Fruit fly (Drosophila melanogaster) whole organism, embryonic: ENCODE results near the gene c12.2.

Experiments
- Atf-2 ChIP-seq: fragments of 200-800 bp; sonication (Bioruptor generic); optimal IDR thresholded peaks from 2 replicates; lab custom pipeline; 2016; ENCODE audit warnings: missing biosample characterization, missing genetic modification characterization
- Bgb ChIP-seq: fragments of 200-800 bp; sonication (Bioruptor generic); IDR thresholded peaks from 2 replicates; pipeline ENCODE4 v1.3.6; 2022; ENCODE audit warnings: missing biosample characterization, missing genetic modification characterization; ENCODE audit not compliant: partially characterized antibody
- CG1024 ChIP-seq: fragments of 200-800 bp; sonication (Bioruptor generic); IDR thresholded peaks from 2 replicates; pipeline ENCODE4 v1.3.6; 2022; ENCODE audit warnings: missing biosample characterization, missing genetic modification characterization
- CG10267 ChIP-seq: fragments of 200-800 bp; sonication (Bioruptor generic); optimal IDR thresholded peaks from 2 replicates; lab custom pipeline; 2018; ENCODE audit warnings: missing biosample characterization, mild to moderate bottlenecking, missing genetic modification characterization, moderate library complexity
- CG11085 ChIP-seq: fragments of 200-800 bp; sonication (Bioruptor generic); IDR thresholded peaks from 2 replicates; pipeline ENCODE4 v1.3.6; 2022; ENCODE audit warnings: missing biosample characterization, missing genetic modification characterization
- CG11560 ChIP-seq: fragments of 200-800 bp; sonication (Bioruptor generic); IDR thresholded peaks from 3 replicates; pipeline ENCODE4 v1.3.6; 2022; ENCODE audit warnings: missing biosample characterization, missing genetic modification characterization
- CG12071 ChIP-seq: fragments of 200-800 bp; sonication (Bioruptor generic); optimal IDR thresholded peaks from 3 replicates; lab custom pipeline; 2018; ENCODE audit warnings: missing biosample characterization, mild to moderate bottlenecking, missing genetic modification characterization
- CG12659 ChIP-seq: fragments of 200-800 bp; sonication (Bioruptor generic); optimal IDR thresholded peaks from 3 replicates; lab custom pipeline; 2017; ENCODE audit warnings: mild to moderate bottlenecking, missing biosample characterization, missing genetic modification reagents, missing genetic modification characterization
- CG13296 ChIP-seq: fragments of 200-800 bp; sonication (Bioruptor generic); optimal IDR thresholded peaks from 3 replicates; lab custom pipeline; 2018; ENCODE audit warnings: missing biosample characterization, mild to moderate bottlenecking, missing genetic modification characterization
- CG13424 ChIP-seq: fragments of 200-800 bp; sonication (Bioruptor generic); optimal IDR thresholded peaks from 2 replicates; lab custom pipeline; 2019; ENCODE audit warnings: missing biosample characterization, mild to moderate bottlenecking, missing genetic modification characterization, moderate library complexity
- CG15011 ChIP-seq: fragments of 200-800 bp; sonication (Bioruptor generic); optimal IDR thresholded peaks from 3 replicates; lab custom pipeline; 2018; ENCODE audit warnings: missing biosample characterization, mild to moderate bottlenecking, missing genetic modification characterization
- CG1529 ChIP-seq: fragments of 200-800 bp; sonication (Bioruptor generic); optimal IDR thresholded peaks from 3 replicates; lab custom pipeline; 2018; ENCODE audit warnings: missing biosample characterization, missing genetic modification characterization
- CG17186 ChIP-seq: fragments of 200-800 bp; sonication (Bioruptor generic); optimal IDR thresholded peaks from 3 replicates; lab custom pipeline; 2017; ENCODE audit warnings: missing biosample characterization, missing genetic modification reagents, missing genetic modification characterization
- CG2889 ChIP-seq: fragments of 200-800 bp; sonication (Bioruptor generic); IDR thresholded peaks from 3 replicates; pipeline ENCODE4 v1.3.6; 2022; ENCODE audit warnings: missing biosample characterization, missing genetic modification characterization
- CG3163 ChIP-seq: fragments of 200-800 bp; sonication (Bioruptor generic); optimal IDR thresholded peaks from 3 replicates; lab custom pipeline; 2016; ENCODE audit warnings: missing biosample characterization, missing genetic modification characterization
- CG32532 ChIP-seq: fragments of 200-800 bp; sonication (Bioruptor generic); IDR thresholded peaks from 2 replicates; pipeline ENCODE4 v1.3.6; 2022; ENCODE audit warnings: missing biosample characterization, missing genetic modification characterization
- CG32767 ChIP-seq: fragments of 200-800 bp; sonication (Bioruptor generic); IDR thresholded peaks from 2 replicates; pipeline ENCODE4 v1.3.6; 2022; ENCODE audit warnings: missing biosample characterization, missing genetic modification characterization
- CG32772 ChIP-seq: fragments of 200-800 bp; sonication (Bioruptor generic); IDR thresholded peaks from 2 replicates; pipeline ENCODE4 v1.3.6; 2022; ENCODE audit warnings: missing biosample characterization, missing genetic modification characterization
- CG4707 ChIP-seq: fragments of 200-800 bp; sonication (Bioruptor generic); optimal IDR thresholded peaks from 2 replicates; lab custom pipeline; 2018; ENCODE audit warnings: missing biosample characterization, mild to moderate bottlenecking, missing genetic modification characterization, moderate library complexity
- CG7271 ChIP-seq: fragments of 200-800 bp; sonication (Bioruptor generic); optimal IDR thresholded peaks from 2 replicates; lab custom pipeline; 2018; ENCODE audit warnings: missing biosample characterization, mild to moderate bottlenecking, missing genetic modification characterization, moderate library complexity
- CG7556 ChIP-seq: fragments of 200-800 bp; sonication (Bioruptor generic); optimal IDR thresholded peaks from 2 replicates; lab custom pipeline; 2017; ENCODE audit warnings: missing biosample characterization, mild to moderate bottlenecking, missing genetic modification characterization
- Dfd ChIP-seq, 2 experiments: fragments of >200 bp; optimal IDR thresholded peaks; 2 replicates each; lab custom pipeline; 2017; ENCODE audit warnings: missing biosample characterization in 2 of 2, missing genetic modification characterization in 2 of 2
- Doc2 ChIP-seq: fragments of 200-800 bp; sonication (Bioruptor generic); IDR thresholded peaks from 2 replicates; pipeline ENCODE4 v1.3.6; 2022; ENCODE audit warnings: missing biosample characterization, missing genetic modification characterization
- Dp ChIP-seq: fragments of 200-800 bp; sonication (Bioruptor generic); optimal IDR thresholded peaks from 2 replicates; lab custom pipeline; 2018; ENCODE audit warnings: missing biosample characterization, mild to moderate bottlenecking, missing genetic modification characterization, moderate library complexity
- Fer3 ChIP-seq: fragments of 200-800 bp; sonication (Bioruptor generic); optimal IDR thresholded peaks from 2 replicates; lab custom pipeline; 2018; ENCODE audit warnings: missing biosample characterization, mild to moderate bottlenecking, missing genetic modification characterization, moderate library complexity
- HLH4C ChIP-seq: fragments of 200-800 bp; sonication (Bioruptor generic); IDR thresholded peaks from 3 replicates; pipeline ENCODE4 v1.3.6; 2022; ENCODE audit warnings: missing biosample characterization, missing genetic modification characterization; ENCODE audit not compliant: partially characterized antibody
- Hey ChIP-seq: fragments of 200-800 bp; sonication (Bioruptor generic); optimal IDR thresholded peaks from 3 replicates; lab custom pipeline; 2018; ENCODE audit warnings: missing biosample characterization, mild to moderate bottlenecking, missing genetic modification characterization
- HmgZ ChIP-seq: fragments of 200-800 bp; sonication (Bioruptor generic); optimal IDR thresholded peaks from 2 replicates; lab custom pipeline; 2018; ENCODE audit warnings: missing biosample characterization, mild to moderate bottlenecking, missing genetic modification characterization
- Mes4 ChIP-seq: fragments of 200-800 bp; sonication (Bioruptor generic); optimal IDR thresholded peaks from 2 replicates; lab custom pipeline; 2016; ENCODE audit warnings: missing biosample characterization, missing genetic modification characterization
- Neu2 ChIP-seq: fragments of 200-800 bp; sonication (Bioruptor generic); optimal IDR thresholded peaks from 3 replicates; lab custom pipeline; 2016; ENCODE audit warnings: missing biosample characterization, missing genetic modification characterization, borderline replicate concordance
- Oaz ChIP-seq: fragments of 200-800 bp; sonication (Bioruptor generic); IDR thresholded peaks from 2 replicates; pipeline ENCODE4 v1.3.6; 2022; ENCODE audit warnings: missing biosample characterization, missing genetic modification characterization
- ase ChIP-seq: fragments of 200-800 bp; sonication (Bioruptor generic); IDR thresholded peaks from 3 replicates; pipeline ENCODE4 v1.3.6; 2022; ENCODE audit warnings: missing biosample characterization, missing genetic modification characterization
- chm ChIP-seq: fragments of 200-800 bp; sonication (Bioruptor generic); IDR thresholded peaks from 2 replicates; pipeline ENCODE4 v1.3.6; 2022; ENCODE audit warnings: missing biosample characterization, missing genetic modification characterization
- corto ChIP-seq: fragments of 200-800 bp; sonication (Bioruptor generic); optimal IDR thresholded peaks from 2 replicates; lab custom pipeline; 2016; ENCODE audit warnings: missing biosample characterization, mild to moderate bottlenecking, missing genetic modification characterization, moderate library complexity
- da ChIP-seq: fragments of 200-800 bp; sonication (Bioruptor generic); optimal IDR thresholded peaks from 2 replicates; lab custom pipeline; 2016; ENCODE audit warnings: missing biosample characterization, missing genetic modification characterization
- dmrt11E ChIP-seq: fragments of 200-800 bp; sonication (Bioruptor generic); optimal IDR thresholded peaks from 3 replicates; lab custom pipeline; 2018; ENCODE audit warnings: missing biosample characterization, mild to moderate bottlenecking, missing genetic modification characterization, moderate library complexity
- dpn ChIP-seq, 2 experiments: fragments of 200-800 bp; sonication (Bioruptor generic); optimal IDR thresholded peaks; 3 replicates each; lab custom pipeline; 2016; ENCODE audit warnings: missing biosample characterization in 2 of 2, missing genetic modification characterization in 2 of 2
- fd64A ChIP-seq: fragments of 200-800 bp; sonication (Bioruptor generic); optimal IDR thresholded peaks from 3 replicates; lab custom pipeline; 2018; ENCODE audit warnings: missing biosample characterization, mild to moderate bottlenecking, missing genetic modification characterization
- fd96Cb ChIP-seq: fragments of 200-800 bp; sonication (Bioruptor generic); optimal IDR thresholded peaks from 2 replicates; lab custom pipeline; 2018; ENCODE audit warnings: missing biosample characterization, mild to moderate bottlenecking, missing genetic modification characterization, moderate library complexity
- ham ChIP-seq: fragments of 200-800 bp; sonication (Bioruptor generic); IDR thresholded peaks from 2 replicates; pipeline ENCODE4 v1.3.6; 2022; ENCODE audit warnings: missing biosample characterization, missing genetic modification characterization
- her ChIP-seq: fragments of 200-800 bp; sonication (Bioruptor generic); optimal IDR thresholded peaks from 2 replicates; lab custom pipeline; 2016; ENCODE audit warnings: missing biosample characterization, missing genetic modification characterization
- kah ChIP-seq: fragments of 200-800 bp; sonication (Bioruptor generic); optimal IDR thresholded peaks from 2 replicates; lab custom pipeline; 2018; ENCODE audit warnings: missing biosample characterization, mild to moderate bottlenecking, missing genetic modification characterization
- lola ChIP-seq, 3 experiments: fragments of >200 bp in 2 of 3; fragments of 200-800 bp in 1 of 3; sonication (Bioruptor generic) in 1 of 3; optimal IDR thresholded peaks; 2 replicates each; lab custom pipeline; 2017 to 2019; ENCODE audit warnings: missing biosample characterization in 3 of 3, missing genetic modification characterization in 3 of 3, mild to moderate bottlenecking in 1 of 3, moderate library complexity in 1 of 3
- pan ChIP-seq, 4 experiments: fragments of >200 bp in 3 of 4; fragments of 200-800 bp in 1 of 4; sonication (Bioruptor generic) in 1 of 4; optimal IDR thresholded peaks in 3 of 4; IDR thresholded peaks in 1 of 4; 2 replicates each; pipeline versions ENCODE4 v1.3.6 to Lab custom; 2017 to 2022; ENCODE audit warnings: missing biosample characterization in 2 of 4, missing genetic modification characterization in 2 of 4, mixed read lengths in 1 of 4
- pho ChIP-seq: fragments of 200-800 bp; sonication (Bioruptor generic); optimal IDR thresholded peaks from 2 replicates; lab custom pipeline; 2016; ENCODE audit warnings: missing biosample characterization, missing genetic modification characterization
- phol ChIP-seq: fragments of 200-800 bp; sonication (Bioruptor generic); optimal IDR thresholded peaks from 3 replicates; lab custom pipeline; 2018; ENCODE audit warnings: missing biosample characterization, mild to moderate bottlenecking, missing genetic modification characterization, moderate library complexity
- ro ChIP-seq: fragments of 200-800 bp; sonication (Bioruptor generic); IDR thresholded peaks from 2 replicates; pipeline ENCODE4 v1.3.6; 2022; ENCODE audit warnings: missing biosample characterization, missing genetic modification characterization
- tll ChIP-seq, 2 experiments: fragments of 200-800 bp in 1 of 2; fragments of >200 bp in 1 of 2; sonication (Bioruptor generic) in 1 of 2; optimal IDR thresholded peaks; 2 replicates each; lab custom pipeline; 2017 to 2019; ENCODE audit warnings: missing biosample characterization in 2 of 2, missing genetic modification characterization in 2 of 2, mild to moderate bottlenecking in 1 of 2, moderate library complexity in 1 of 2
- zen ChIP-seq: fragments of 200-800 bp; sonication (Bioruptor generic); optimal IDR thresholded peaks from 3 replicates; lab custom pipeline; 2018; ENCODE audit warnings: missing biosample characterization, mild to moderate bottlenecking, missing genetic modification characterization, moderate library complexity
- zfh1 ChIP-seq: fragments of 200-800 bp; sonication (Bioruptor generic); IDR thresholded peaks from 3 replicates; pipeline ENCODE4 v1.3.6; 2022; ENCODE audit warnings: missing biosample characterization, missing genetic modification characterization

c12.2 gene

dm6 chrX:9350309-9350708, 31.1 kb downstream of the c12.2 start (continued):
- TF ChIP-seq kah (GFP tag; lab: Kevin White, UChicago) (no peak), CG15011 (GFP tag; lab: Kevin White, UChicago) (no peak), CG7556 (GFP tag; lab: Kevin White, UChicago) (peak; percentile 37), CG11085 (no peak), Neu2 (GFP tag; lab: Kevin White, UChicago) (no peak), CG12659 (GFP tag; lab: Kevin White, UChicago) (peak; percentile 31), Atf-2 (no peak), CG13296 (GFP tag; lab: Kevin White, UChicago) (peak; percentile 28), dmrt11E (peak; percentile 31), lola (GFP tag; optimal IDR thresholded peaks at IDR 0.05; lab: Kevin White, UChicago) (peak in 1 of 3 experiments; percentile 17), Oaz (no peak), HmgZ (tag; lab: Kevin White, UChicago) (no peak), CG17186 (GFP tag; lab: Kevin White, UChicago) (no peak), fd96Cb (tag; lab: Kevin White, UChicago) (peak; percentile 29), CG32532 (GFP tag; lab: Robert Waterston, UW) (peak; percentile 40), her (GFP tag; lab: Kevin White, UChicago) (no peak), phol (tag; lab: Kevin White, UChicago) (peak; percentile 44), Doc2 (GFP tag; lab: Robert Waterston, UW) (no peak), pho (no peak), Hey (tag; lab: Kevin White, UChicago) (no peak), ham (no peak), CG2889 (no peak), Dfd (GFP tag; optimal IDR thresholded peaks at IDR 0.05; lab: Kevin White, UChicago) (no peak), da (GFP tag; lab: Kevin White, UChicago) (no peak), zfh1 (GFP tag; lab: Robert Waterston, UW) (no peak; the same call in 2 of the 3 replicates), Fer3 (tag; lab: Kevin White, UChicago) (peak; percentile 38), CG1529 (GFP tag; lab: Kevin White, UChicago) (no peak), corto (GFP tag; lab: Kevin White, UChicago) (no peak), pan (optimal IDR thresholded peaks at IDR 0.05; lab: Kevin White, UChicago) (no peak), pan (GFP tag; optimal IDR thresholded peaks at IDR 0.05 in 1 of 2, IDR thresholded peaks at IDR 0.05 in 1 of 2) (peak in 1 of 2 experiments; percentile 75), CG11560 (tag; lab: Robert Waterston, UW) (no peak), ase (GFP tag; lab: Robert Waterston, UW) (no peak), CG1024 (no peak), fd64A (GFP tag; lab: Kevin White, UChicago) (no peak), dpn (GFP tag; optimal IDR thresholded peaks at IDR 0.05; lab: Kevin White, UChicago) (peak in 1 of 2 experiments; percentile 22), CG32772 (no peak), zen (tag; lab: Kevin White, UChicago) (peak; percentile 13), HLH4C (GFP tag; lab: Robert Waterston, UW) (no peak), CG12071 (GFP tag; lab: Kevin White, UChicago) (no peak), CG10267 (tag; lab: Kevin White, UChicago) (peak; percentile 56), tll (GFP tag; optimal IDR thresholded peaks at IDR 0.05; lab: Kevin White, UChicago) (no peak), CG32767 (no peak), ro (no peak), CG4707 (GFP tag; lab: Kevin White, UChicago) (no peak), Mes4 (GFP tag; lab: Kevin White, UChicago) (no peak), CG3163 (GFP tag; lab: Kevin White, UChicago) (no peak), CG13424 (tag; lab: Kevin White, UChicago) (peak; percentile 67), CG7271 (no peak), chm (GFP tag; lab: Robert Waterston, UW) (no peak), Dp (no peak), Bgb (no peak)
